Fruit fly (Drosophila melanogaster): ENCODE measurements around the gene yem.

yem gene

dm6 chr3R:29122817-29123611 lies at the start of gene yem, which contains the start of gene Ctl2 (continued):
- peak; percentile 80 for TF ChIP-seq CG13775 (GFP tag; optimal IDR thresholded peaks at IDR 0.05)
- TF ChIP-seq NK7.1 (GFP tag; optimal IDR thresholded peaks at IDR 0.05) = peak; percentile 42
- peak; percentile 86 for TF ChIP-seq CG7786 (GFP tag; optimal IDR thresholded peaks at IDR 0.05)
- peak; percentile 36; the same call in 1 of the 3 replicates for TF ChIP-seq B-H1 (GFP tag; IDR thresholded peaks at IDR 0.05)
- TF ChIP-seq CG12769 (tag; optimal IDR thresholded peaks at IDR 0.05) = peak; percentile 48
- TF ChIP-seq Hand (GFP tag; optimal IDR thresholded peaks at IDR 0.05) = no peak
- TF ChIP-seq slp2 (GFP tag; optimal IDR thresholded peaks at IDR 0.05) = peak; percentile 86
- TF ChIP-seq Xbp1 (GFP tag; optimal IDR thresholded peaks at IDR 0.05) = peak; percentile 84
- TF ChIP-seq CG15073 (GFP tag; optimal IDR thresholded peaks at IDR 0.05) = no peak
- TF ChIP-seq Dek (tag; optimal IDR thresholded peaks at IDR 0.05) = peak; percentile 67
- peak; percentile 68 for TF ChIP-seq Lhr (GFP tag; optimal IDR thresholded peaks at IDR 0.05)
- no peak for TF ChIP-seq CG6254 (GFP tag; optimal IDR thresholded peaks at IDR 0.05)
- TF ChIP-seq Sox102F (GFP tag; optimal IDR thresholded peaks at IDR 0.05) = peak; percentile 59
- peak; percentile 57 for TF ChIP-seq cato (GFP tag; optimal IDR thresholded peaks at IDR 0.05; ENCODE audit: borderline replicate concordance)
- TF ChIP-seq CG12942 (GFP tag; optimal IDR thresholded peaks at IDR 0.05) = peak; percentile 64
- TF ChIP-seq tup (GFP tag; optimal IDR thresholded peaks at IDR 0.05) = peak; percentile 31
- TF ChIP-seq twi (tag; optimal IDR thresholded peaks at IDR 0.05) = peak; percentile 58
- TF ChIP-seq vfl (GFP tag; optimal IDR thresholded peaks at IDR 0.05) = peak; percentile 50
- TF ChIP-seq so (GFP tag; IDR thresholded peaks at IDR 0.05) = peak; percentile 38; the same call in 1 of the 3 replicates
- TF ChIP-seq pzg (GFP tag; optimal IDR thresholded peaks at IDR 0.05) = peak; percentile 73
- no peak for TF ChIP-seq Asciz (GFP tag; optimal IDR thresholded peaks at IDR 0.05)
- peak; percentile 6 for TF ChIP-seq dmrt99B (tag; optimal IDR thresholded peaks at IDR 0.05)
- peak; percentile 69 for TF ChIP-seq CG11398 (GFP tag; optimal IDR thresholded peaks at IDR 0.05)
- peak; percentile 67 for TF ChIP-seq CG9817 (tag; optimal IDR thresholded peaks at IDR 0.05)
- peak; percentile 62 for TF ChIP-seq eyg (GFP tag; optimal IDR thresholded peaks at IDR 0.05)
- peak; percentile 75 to 84 for TF ChIP-seq chif (GFP tag; optimal IDR thresholded peaks at IDR 0.05)
- peak; percentile 41 for TF ChIP-seq MESR4 (GFP tag; optimal IDR thresholded peaks at IDR 0.05)
- TF ChIP-seq dm (GFP tag; optimal IDR thresholded peaks at IDR 0.05) = peak; percentile 88
- no peak; the same call in 1 of the 2 replicates for TF ChIP-seq ham (GFP tag; IDR thresholded peaks at IDR 0.05)
- peak; percentile 3 for TF ChIP-seq tap (tag; optimal IDR thresholded peaks at IDR 0.05)
- peak; percentile 70 for TF ChIP-seq caup (GFP tag; optimal IDR thresholded peaks at IDR 0.05; ENCODE audit: severe bottlenecking)
- TF ChIP-seq fd3F (GFP tag; optimal IDR thresholded peaks at IDR 0.05) = peak; percentile 10
- TF ChIP-seq CG8944 (GFP tag; optimal IDR thresholded peaks at IDR 0.05) = peak; percentile 72
- TF ChIP-seq tio (GFP tag; optimal IDR thresholded peaks at IDR 0.05) = no peak
- TF ChIP-seq trh (GFP tag; optimal IDR thresholded peaks at IDR 0.05) = peak; percentile 75
- peak; percentile 65 for TF ChIP-seq CG1602 (GFP tag; optimal IDR thresholded peaks at IDR 0.05)
- peak; percentile 18; the same call in 1 of the 3 replicates for TF ChIP-seq sr (GFP tag; IDR thresholded peaks at IDR 0.05)
- peak; percentile 81 for TF ChIP-seq HLHmδ (GFP tag; optimal IDR thresholded peaks at IDR 0.05)
- no peak for TF ChIP-seq CG6813 (GFP tag; optimal IDR thresholded peaks at IDR 0.05)
- TF ChIP-seq CG17385 (GFP tag; optimal IDR thresholded peaks at IDR 0.05) = peak; percentile 26
- peak; percentile 39 for TF ChIP-seq E2f1 (GFP tag; IDR thresholded peaks at IDR 0.05)
- TF ChIP-seq Camta (GFP tag; optimal IDR thresholded peaks at IDR 0.05) = peak; percentile 80
- peak; percentile 13 to 38 for TF ChIP-seq insv (GFP tag; optimal IDR thresholded peaks at IDR 0.05)
- peak; percentile 3 for TF ChIP-seq pita (GFP tag; optimal IDR thresholded peaks at IDR 0.05)
- no peak for TF ChIP-seq CG10565 (GFP tag; optimal IDR thresholded peaks at IDR 0.05)
- peak; percentile 50 for TF ChIP-seq BEAF-32 (GFP tag; optimal IDR thresholded peaks at IDR 0.05)
- TF ChIP-seq ranshi (GFP tag; IDR thresholded peaks at IDR 0.05) = peak; percentile 59; the same call in 1 of the 2 replicates
- peak; percentile 73; the same call in 1 of the 2 replicates for TF ChIP-seq CG31441 (GFP tag; IDR thresholded peaks at IDR 0.05)

Measured in whole organism, embryonic.